Worm (Caenorhabditis elegans): ENCODE measurements around the gene C33F10.14.

ce11 chrII:4789835-4790343, 7.3 kb upstream of the C33F10.14 start, which contains the start of gene F26G1.15:
- no peak for TF ChIP-seq ama-1 (optimal IDR thresholded peaks at IDR 0.05)
- no peak for TF ChIP-seq pes-1 (GFP tag; IDR thresholded peaks at IDR 0.05)
- no peak for TF ChIP-seq ceh-13 (GFP tag; optimal IDR thresholded peaks at IDR 0.05)
- no peak for TF ChIP-seq tbx-37 (GFP tag; conservative IDR thresholded peaks at IDR 0.05)
- no peak for TF ChIP-seq sea-1 (GFP tag; conservative IDR thresholded peaks at IDR 0.05)

Data from whole organism, early embryonic.